Worm (Caenorhabditis elegans) whole organism, late embryonic: ENCODE data around the gene Y73C8C.3.

Experiments used
- F13H6.1 ChIP-seq: sonication (generic microtip); optimal IDR thresholded peaks from 2 replicates; lab custom pipeline; 2016; ENCODE audit warnings: missing genetic modification characterization, missing compliant biosample characterization
- ceh-22 ChIP-seq: sonication (generic microtip); optimal IDR thresholded peaks from 2 replicates; lab custom pipeline; 2017; ENCODE audit warnings: missing biosample characterization, missing genetic modification characterization
- ceh-24 ChIP-seq: sonication (generic microtip); optimal IDR thresholded peaks from 2 replicates; lab custom pipeline; 2016; ENCODE audit warnings: mild to moderate bottlenecking, missing genetic modification characterization, missing compliant biosample characterization
- ceh-6 ChIP-seq: fragments of 200-800 bp; sonication (Bioruptor generic); optimal IDR thresholded peaks from 2 replicates; lab custom pipeline; 2018; ENCODE audit warnings: mild to moderate bottlenecking, missing genetic modification characterization, missing compliant biosample characterization
- dve-1 ChIP-seq: sonication (generic microtip); optimal IDR thresholded peaks from 2 replicates; lab custom pipeline; 2017; ENCODE audit warnings: antibody characterized with exemption, mild to moderate bottlenecking, missing genetic modification characterization, missing compliant biosample characterization
- nfya-1 ChIP-seq: sonication (generic microtip); optimal IDR thresholded peaks from 2 replicates; lab custom pipeline; 2017; ENCODE audit warnings: missing genetic modification characterization, mild to moderate bottlenecking, missing compliant biosample characterization, antibody characterized with exemption, moderate library complexity
- nhr-11 ChIP-seq: fragments of 150-350 bp; optimal IDR thresholded peaks from 2 replicates; lab custom pipeline; 2014; ENCODE audit warnings: missing biosample characterization, missing genetic modification characterization
- nhr-232 ChIP-seq: sonication (generic microtip); optimal IDR thresholded peaks from 2 replicates; lab custom pipeline; 2016; ENCODE audit warnings: missing genetic modification characterization, missing compliant biosample characterization
- pax-1 ChIP-seq: fragments of 150-350 bp; optimal IDR thresholded peaks from 2 replicates; lab custom pipeline; 2014; ENCODE audit warnings: missing biosample characterization, missing genetic modification characterization
- pqm-1 ChIP-seq: sonication (generic microtip); optimal IDR thresholded peaks from 2 replicates; lab custom pipeline; 2016; ENCODE audit warnings: missing genetic modification characterization, missing compliant biosample characterization
- unc-42 ChIP-seq: sonication (generic microtip); optimal IDR thresholded peaks from 2 replicates; lab custom pipeline; 2016; ENCODE audit warnings: missing genotype, missing genetic modification characterization, missing compliant biosample characterization

DNA sequence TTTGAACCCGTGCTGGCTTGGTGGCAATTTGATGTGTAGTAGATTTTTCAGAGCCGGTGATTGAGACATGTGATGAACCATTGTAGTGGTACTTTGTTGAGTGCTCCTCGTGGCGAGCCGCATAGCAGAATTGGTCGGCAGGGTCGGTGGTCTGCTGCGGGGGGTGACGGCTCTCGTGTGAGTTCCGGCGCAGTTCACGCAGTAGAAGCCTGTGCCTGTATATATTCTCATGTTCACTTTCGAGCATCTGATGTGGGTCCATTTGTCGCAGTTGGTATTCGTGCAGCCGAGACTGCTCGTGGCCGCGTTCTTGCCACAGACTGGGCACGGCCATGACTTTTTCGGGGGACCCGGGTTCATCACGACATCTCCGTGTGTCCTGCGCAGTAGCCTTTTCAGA, 47.2 kb downstream of the Y73C8C.3 start:
- no peak for TF ChIP-seq nhr-11
- TF ChIP-seq pax-1: no peak
- no peak for TF ChIP-seq nfya-1 (tag; lab: Kevin White, UChicago)
- no peak for TF ChIP-seq dve-1 (tag; lab: Kevin White, UChicago)
- TF ChIP-seq pqm-1 (tag; lab: Kevin White, UChicago): no peak
- no peak for TF ChIP-seq unc-42 (tag; lab: Kevin White, UChicago)
- no peak for TF ChIP-seq ceh-6 (GFP tag; lab: Kevin White, UChicago)
- TF ChIP-seq ceh-24: no peak
- TF ChIP-seq nhr-232 (tag; lab: Kevin White, UChicago): no peak
- TF ChIP-seq F13H6.1 (tag; lab: Kevin White, UChicago): no peak
- no peak for TF ChIP-seq ceh-22 (tag; lab: Kevin White, UChicago)
